Fruit fly (Drosophila melanogaster) whole organism, pupa: ENCODE results near the gene CG8813.

ENCODE experiments used
- CG10348 ChIP-seq: fragments of 200-800 bp; sonication (Bioruptor generic); IDR thresholded peaks from 2 replicates; pipeline ENCODE4 v1.3.6; 2022; ENCODE audit warnings: missing biosample characterization, missing genetic modification characterization
- CG12605 ChIP-seq: fragments of 200-800 bp; sonication (Bioruptor generic); IDR thresholded peaks from 2 replicates; pipeline ENCODE4 v1.3.6; 2022; ENCODE audit warnings: missing biosample characterization, missing genetic modification characterization
- CG13204 ChIP-seq: fragments of 200-800 bp; sonication (Bioruptor generic); optimal IDR thresholded peaks from 2 replicates; lab custom pipeline; 2018; ENCODE audit warnings: missing biosample characterization, mild to moderate bottlenecking, missing genetic modification characterization, moderate library complexity
- CG17806 ChIP-seq: fragments of 200-800 bp; sonication (Bioruptor generic); optimal IDR thresholded peaks from 2 replicates; lab custom pipeline; 2018; ENCODE audit warnings: missing biosample characterization, mild to moderate bottlenecking, missing genetic modification characterization, moderate library complexity
- CG34367 ChIP-seq: fragments of 200-800 bp; sonication (Bioruptor generic); optimal IDR thresholded peaks from 2 replicates; lab custom pipeline; 2018; ENCODE audit warnings: missing biosample characterization, mild to moderate bottlenecking, missing genetic modification characterization
- CG8159 ChIP-seq: fragments of 200-800 bp; sonication (Bioruptor generic); optimal IDR thresholded peaks from 3 replicates; lab custom pipeline; 2018; ENCODE audit warnings: missing biosample characterization, mild to moderate bottlenecking, missing genetic modification characterization, moderate library complexity
- D1 ChIP-seq: fragments of 200-800 bp; sonication (Bioruptor generic); optimal IDR thresholded peaks from 2 replicates; lab custom pipeline; 2018; ENCODE audit warnings: missing biosample characterization, mild to moderate bottlenecking, missing genetic modification characterization, moderate library complexity
- EcR ChIP-seq: fragments of 200-800 bp; sonication (Bioruptor generic); optimal IDR thresholded peaks from 3 replicates; lab custom pipeline; 2019; ENCODE audit warnings: missing biosample characterization, missing genetic modification characterization, mild to moderate bottlenecking, moderate library complexity, missing genetic modification reagents
- Ets98B ChIP-seq: fragments of 200-800 bp; sonication (Bioruptor generic); IDR thresholded peaks from 2 replicates; pipeline ENCODE4 v1.3.6; 2022; ENCODE audit warnings: missing biosample characterization, missing genetic modification characterization
- Pif1B ChIP-seq: fragments of 200-800 bp; sonication (Bioruptor generic); optimal IDR thresholded peaks from 3 replicates; lab custom pipeline; 2016; ENCODE audit warnings: missing biosample characterization, missing genetic modification characterization
- fd96Ca ChIP-seq: fragments of 200-800 bp; sonication (Bioruptor generic); IDR thresholded peaks from 3 replicates; pipeline ENCODE4 v1.3.6; 2022; ENCODE audit warnings: missing biosample characterization, missing genetic modification characterization
- gl ChIP-seq: fragments of 200-800 bp; sonication (Bioruptor generic); optimal IDR thresholded peaks from 2 replicates; lab custom pipeline; 2018; ENCODE audit warnings: missing biosample characterization, mild to moderate bottlenecking, missing genetic modification characterization

- no peak for TF ChIP-seq CG12605
- TF ChIP-seq CG34367 (tag; lab: Kevin White, UChicago): no peak
- TF ChIP-seq CG8159 (tag; lab: Kevin White, UChicago): no peak
- no peak for TF ChIP-seq EcR (GFP tag; lab: Kevin White, UChicago)
- TF ChIP-seq Pif1B (GFP tag; lab: Kevin White, UChicago): no peak
- TF ChIP-seq CG10348 (GFP tag; lab: Robert Waterston, UW): no peak
- TF ChIP-seq gl (tag; lab: Kevin White, UChicago): no peak
- no peak for TF ChIP-seq D1 (tag; lab: Kevin White, UChicago)
- TF ChIP-seq fd96Ca (GFP tag; lab: Robert Waterston, UW): no peak
- no peak for TF ChIP-seq CG17806 (tag; lab: Kevin White, UChicago)
- no peak for TF ChIP-seq Ets98B (GFP tag; lab: Robert Waterston, UW)
- TF ChIP-seq CG13204 (GFP tag; lab: Kevin White, UChicago): no peak
Measured at dm6 chr2L:2891200-2891599, 21.7 kb downstream of the CG8813 start.
